Fruit fly (Drosophila melanogaster) whole organism, embryonic: ENCODE measurements around the gene CG32537.

Experiments
- CG11723 ChIP-seq: fragments of 200-800 bp; sonication (Bioruptor generic); optimal IDR thresholded peaks from 2 replicates; lab custom pipeline; 2017; ENCODE audit warnings: missing biosample characterization, mild to moderate bottlenecking, missing genetic modification characterization
- CG12155 ChIP-seq: fragments of 200-800 bp; sonication (Bioruptor generic); optimal IDR thresholded peaks from 3 replicates; lab custom pipeline; 2016; ENCODE audit warnings: missing biosample characterization, missing genetic modification characterization
- CG12236 ChIP-seq: fragments of 200-800 bp; sonication (Bioruptor generic); optimal IDR thresholded peaks from 2 replicates; lab custom pipeline; 2016; ENCODE audit warnings: missing biosample characterization, missing genetic modification characterization
- CG15514 ChIP-seq: fragments of 200-800 bp; sonication (Bioruptor generic); optimal IDR thresholded peaks from 3 replicates; lab custom pipeline; 2017; ENCODE audit warnings: missing biosample characterization, missing genetic modification characterization, mild to moderate bottlenecking, moderate library complexity, missing genetic modification reagents
- CG16779 ChIP-seq: fragments of 200-800 bp; sonication (Bioruptor generic); IDR thresholded peaks from 2 replicates; pipeline ENCODE4 v1.3.6; 2022; ENCODE audit warnings: missing biosample characterization, missing genetic modification characterization
- CG16815 ChIP-seq: fragments of 200-800 bp; sonication (Bioruptor generic); optimal IDR thresholded peaks from 3 replicates; lab custom pipeline; 2017; ENCODE audit warnings: missing biosample characterization, mild to moderate bottlenecking, missing genetic modification characterization
- CG17802 ChIP-seq: fragments of 200-800 bp; sonication (Bioruptor generic); optimal IDR thresholded peaks from 2 replicates; lab custom pipeline; 2018; ENCODE audit warnings: missing biosample characterization, mild to moderate bottlenecking, missing genetic modification characterization, moderate library complexity
- CG1792 ChIP-seq: fragments of 200-800 bp; sonication (Bioruptor generic); optimal IDR thresholded peaks from 2 replicates; lab custom pipeline; 2016; ENCODE audit warnings: missing biosample characterization, missing genetic modification characterization
- CG1832 ChIP-seq: fragments of 200-800 bp; sonication (Bioruptor generic); optimal IDR thresholded peaks from 2 replicates; lab custom pipeline; 2017; ENCODE audit warnings: missing biosample characterization, mild to moderate bottlenecking, missing genetic modification characterization, inconsistent platforms
- CG18619 ChIP-seq: fragments of 200-800 bp; sonication (Bioruptor generic); optimal IDR thresholded peaks from 3 replicates; lab custom pipeline; 2017; ENCODE audit warnings: missing biosample characterization, mild to moderate bottlenecking, missing genetic modification characterization
- CG2875 ChIP-seq: fragments of 200-800 bp; sonication (Bioruptor generic); optimal IDR thresholded peaks from 2 replicates; lab custom pipeline; 2017; ENCODE audit warnings: missing biosample characterization, mild to moderate bottlenecking, missing genetic modification characterization, missing genetic modification reagents
- CG2889 ChIP-seq: fragments of 200-800 bp; sonication (Bioruptor generic); IDR thresholded peaks from 3 replicates; pipeline ENCODE4 v1.3.6; 2022; ENCODE audit warnings: missing biosample characterization, missing genetic modification characterization
- CG30431 ChIP-seq: fragments of 200-800 bp; sonication (Bioruptor generic); optimal IDR thresholded peaks from 2 replicates; lab custom pipeline; 2017; ENCODE audit warnings: missing biosample characterization, missing genetic modification characterization
- CG31388 ChIP-seq: fragments of 200-800 bp; sonication (Bioruptor generic); optimal IDR thresholded peaks from 2 replicates; lab custom pipeline; 2016; ENCODE audit warnings: missing biosample characterization, missing genetic modification characterization
- CG4328 ChIP-seq: fragments of 200-800 bp; sonication (Bioruptor generic); optimal IDR thresholded peaks from 3 replicates; lab custom pipeline; 2017; ENCODE audit warnings: missing biosample characterization, missing genetic modification reagents, missing genetic modification characterization
- CG6175 ChIP-seq: fragments of 200-800 bp; sonication (Bioruptor generic); IDR thresholded peaks from 3 replicates; pipeline ENCODE4 v1.3.6; 2022; ENCODE audit warnings: missing biosample characterization, missing genetic modification characterization
- CG6683 ChIP-seq: fragments of 200-800 bp; sonication (Bioruptor generic); optimal IDR thresholded peaks from 2 replicates; lab custom pipeline; 2017; ENCODE audit warnings: missing biosample characterization, mild to moderate bottlenecking, missing genetic modification characterization, missing genetic modification reagents
- CG6854 ChIP-seq: fragments of 200-800 bp; sonication (Bioruptor generic); optimal IDR thresholded peaks from 3 replicates; lab custom pipeline; 2017; ENCODE audit warnings: missing biosample characterization, mild to moderate bottlenecking, missing genetic modification characterization
- CG7357 ChIP-seq: fragments of 200-800 bp; sonication (Bioruptor generic); IDR thresholded peaks from 3 replicates; pipeline ENCODE4 v1.3.6; 2022; ENCODE audit warnings: missing biosample characterization, missing genetic modification characterization
- CG7372 ChIP-seq: fragments of 200-800 bp; sonication (Bioruptor generic); IDR thresholded peaks from 2 replicates; pipeline ENCODE4 v1.3.6; 2022; ENCODE audit warnings: missing biosample characterization, missing genetic modification characterization
- CG7786 ChIP-seq: fragments of 200-800 bp; sonication (Bioruptor generic); optimal IDR thresholded peaks from 2 replicates; lab custom pipeline; 2016; ENCODE audit warnings: missing biosample characterization, missing genetic modification characterization
- CG8290 ChIP-seq, 3 experiments: fragments of 200-800 bp; sonication (Bioruptor generic); optimal IDR thresholded peaks; 2 replicates each; lab custom pipeline; 2016 to 2019; ENCODE audit warnings: missing biosample characterization in 3 of 3, missing genetic modification characterization in 3 of 3, mild to moderate bottlenecking in 2 of 3, moderate library complexity in 1 of 3
- CG8765 ChIP-seq: fragments of 200-800 bp; sonication (Bioruptor generic); IDR thresholded peaks from 2 replicates; pipeline ENCODE4 v1.3.6; 2022; ENCODE audit warnings: missing biosample characterization, missing genetic modification characterization
- CG9437 ChIP-seq: fragments of 200-800 bp; sonication (Bioruptor generic); optimal IDR thresholded peaks from 2 replicates; lab custom pipeline; 2018; ENCODE audit warnings: missing biosample characterization, mild to moderate bottlenecking, missing genetic modification characterization
- D19A ChIP-seq: fragments of 200-800 bp; optimal IDR thresholded peaks from 3 replicates; lab custom pipeline; 2019; ENCODE audit warnings: missing biosample characterization, mild to moderate bottlenecking, missing genetic modification characterization, moderate library complexity
- Dad ChIP-seq: fragments of 200-800 bp; sonication (Bioruptor generic); optimal IDR thresholded peaks from 3 replicates; lab custom pipeline; 2016; ENCODE audit warnings: missing biosample characterization, missing genetic modification characterization
- Eip74EF ChIP-seq, 2 experiments: fragments of 200-800 bp in 1 of 2; fragments of >200 bp in 1 of 2; sonication (Bioruptor generic) in 1 of 2; optimal IDR thresholded peaks; 2 replicates each; lab custom pipeline; 2017 to 2019; ENCODE audit warnings: missing biosample characterization in 2 of 2, missing genetic modification characterization in 2 of 2, mild to moderate bottlenecking in 1 of 2, moderate library complexity in 1 of 2
- Gsc ChIP-seq: fragments of 200-800 bp; sonication (Bioruptor generic); IDR thresholded peaks from 2 replicates; pipeline ENCODE4 v1.3.6; 2022; ENCODE audit warnings: missing biosample characterization, missing genetic modification characterization
- Hmx ChIP-seq: fragments of 200-800 bp; sonication (Bioruptor generic); optimal IDR thresholded peaks from 2 replicates; lab custom pipeline; 2016; ENCODE audit warnings: missing biosample characterization, missing genetic modification characterization
- Hr3 ChIP-seq: fragments of 200-800 bp; sonication (Bioruptor generic); optimal IDR thresholded peaks from 3 replicates; lab custom pipeline; 2016; ENCODE audit warnings: missing biosample characterization, missing genetic modification characterization
- Mad ChIP-seq: fragments of 200-800 bp; sonication (Bioruptor generic); optimal IDR thresholded peaks from 2 replicates; lab custom pipeline; 2016; ENCODE audit warnings: missing biosample characterization, missing genetic modification characterization
- Rfx ChIP-seq: fragments of 200-800 bp; sonication (Bioruptor generic); IDR thresholded peaks from 2 replicates; pipeline ENCODE4 v1.3.6; 2022; ENCODE audit warnings: missing biosample characterization, missing genetic modification characterization
- Six4 ChIP-seq: fragments of 200-800 bp; sonication (Bioruptor generic); optimal IDR thresholded peaks from 2 replicates; lab custom pipeline; 2016; ENCODE audit warnings: missing biosample characterization, missing genetic modification characterization
- Sox100B ChIP-seq: fragments of 200-800 bp; sonication (Bioruptor generic); optimal IDR thresholded peaks from 3 replicates; lab custom pipeline; 2018; ENCODE audit warnings: missing biosample characterization, mild to moderate bottlenecking, missing genetic modification characterization
- Sox102F ChIP-seq: fragments of 200-800 bp; sonication (Bioruptor generic); optimal IDR thresholded peaks from 2 replicates; lab custom pipeline; 2018; ENCODE audit warnings: missing biosample characterization, mild to moderate bottlenecking, missing genetic modification characterization, moderate library complexity
- Vsx1 ChIP-seq: fragments of 200-800 bp; sonication (Bioruptor generic); optimal IDR thresholded peaks from 2 replicates; lab custom pipeline; 2017; ENCODE audit warnings: missing biosample characterization, mild to moderate bottlenecking, missing genetic modification characterization, missing genetic modification reagents
- YL-1 ChIP-seq: fragments of 200-800 bp; sonication (Bioruptor generic); optimal IDR thresholded peaks from 3 replicates; lab custom pipeline; 2017; ENCODE audit warnings: missing biosample characterization, mild to moderate bottlenecking, missing genetic modification characterization
- ash1 ChIP-seq: fragments of 200-800 bp; sonication (Bioruptor generic); optimal IDR thresholded peaks from 2 replicates; lab custom pipeline; 2018; ENCODE audit warnings: missing biosample characterization, mild to moderate bottlenecking, missing genetic modification characterization
- az2 ChIP-seq: fragments of 200-800 bp; sonication (Bioruptor generic); optimal IDR thresholded peaks from 3 replicates; lab custom pipeline; 2016; ENCODE audit warnings: missing biosample characterization, missing genetic modification characterization
- br ChIP-seq: fragments of >200 bp; optimal IDR thresholded peaks from 2 replicates; lab custom pipeline; 2017
- cas ChIP-seq: fragments of 200-800 bp; sonication (Bioruptor generic); IDR thresholded peaks from 2 replicates; pipeline ENCODE4 v1.3.6; 2022; ENCODE audit warnings: missing biosample characterization, missing genetic modification characterization
- chif ChIP-seq, 2 experiments: fragments of 200-800 bp; sonication (Bioruptor generic); optimal IDR thresholded peaks; 3 replicates each; lab custom pipeline; 2016; ENCODE audit warnings: missing biosample characterization in 2 of 2, missing genetic modification characterization in 2 of 2
- gsb ChIP-seq: fragments of 200-800 bp; sonication (Bioruptor generic); IDR thresholded peaks from 2 replicates; pipeline ENCODE4 v1.3.6; 2022; ENCODE audit warnings: missing biosample characterization, missing genetic modification characterization
- gt ChIP-seq: fragments of 200-800 bp; sonication (Bioruptor generic); IDR thresholded peaks from 2 replicates; pipeline ENCODE4 v1.3.6; 2022; ENCODE audit warnings: missing biosample characterization, missing genetic modification characterization
- lilli ChIP-seq: fragments of 200-800 bp; sonication (Bioruptor generic); optimal IDR thresholded peaks from 3 replicates; lab custom pipeline; 2016; ENCODE audit warnings: missing biosample characterization, missing genetic modification characterization
- nmo ChIP-seq: fragments of 200-800 bp; sonication (Bioruptor generic); optimal IDR thresholded peaks from 2 replicates; lab custom pipeline; 2018; ENCODE audit warnings: missing biosample characterization, mild to moderate bottlenecking, missing genetic modification characterization, moderate library complexity
- org-1 ChIP-seq: fragments of 200-800 bp; sonication (Bioruptor generic); optimal IDR thresholded peaks from 2 replicates; lab custom pipeline; 2017; ENCODE audit warnings: missing biosample characterization, missing genetic modification characterization
- pan ChIP-seq, 4 experiments: fragments of >200 bp in 3 of 4; fragments of 200-800 bp in 1 of 4; sonication (Bioruptor generic) in 1 of 4; optimal IDR thresholded peaks in 3 of 4; IDR thresholded peaks in 1 of 4; 2 replicates each; pipeline versions ENCODE4 v1.3.6 to Lab custom; 2017 to 2022; ENCODE audit warnings: missing biosample characterization in 2 of 4, missing genetic modification characterization in 2 of 4, mixed read lengths in 1 of 4
- ro ChIP-seq: fragments of 200-800 bp; sonication (Bioruptor generic); IDR thresholded peaks from 2 replicates; pipeline ENCODE4 v1.3.6; 2022; ENCODE audit warnings: missing biosample characterization, missing genetic modification characterization
- sob ChIP-seq: fragments of 200-800 bp; sonication (Bioruptor generic); IDR thresholded peaks from 2 replicates; pipeline ENCODE4 v1.3.6; 2022; ENCODE audit warnings: missing biosample characterization, missing genetic modification characterization
- tup ChIP-seq: fragments of 200-800 bp; sonication (Bioruptor generic); optimal IDR thresholded peaks from 2 replicates; lab custom pipeline; 2016; ENCODE audit warnings: missing biosample characterization, mild to moderate bottlenecking, missing genetic modification characterization, moderate library complexity

Gene CG32537

dm6 chrX:19243379-19243834 is 32.9 kb downstream of the CG32537 start, which contains the start of gene CG7889 (continued):
- TF ChIP-seq Eip74EF (GFP tag; optimal IDR thresholded peaks at IDR 0.05; lab: Kevin White, UChicago): no peak
- no peak for TF ChIP-seq CG31388 (GFP tag; lab: Kevin White, UChicago)
- TF ChIP-seq Gsc (GFP tag; lab: Robert Waterston, UW): no peak
- TF ChIP-seq sob (GFP tag; lab: Robert Waterston, UW): peak; percentile 34; the same call in 1 of the 2 replicates
- no peak for TF ChIP-seq Hmx (GFP tag; lab: Kevin White, UChicago)
- peak; percentile 42; the same call in 1 of the 2 replicates for TF ChIP-seq Rfx (GFP tag; lab: Robert Waterston, UW)
- no peak for TF ChIP-seq CG6854
- TF ChIP-seq gt (GFP tag; lab: Robert Waterston, UW): no peak
- TF ChIP-seq Mad (GFP tag; lab: Kevin White, UChicago): no peak
- no peak for TF ChIP-seq ro (GFP tag; lab: Robert Waterston, UW)
- no peak for TF ChIP-seq br (lab: Kevin White, UChicago)
- TF ChIP-seq CG7357: no peak
- TF ChIP-seq Six4: no peak
- TF ChIP-seq gsb: no peak
- TF ChIP-seq D19A (tag; lab: Kevin White, UChicago): peak; percentile 98
- no peak for TF ChIP-seq CG2889
- peak; percentile 45 for TF ChIP-seq nmo (GFP tag; lab: Kevin White, UChicago)
- TF ChIP-seq CG7786 (GFP tag; lab: Kevin White, UChicago): no peak
- no peak for TF ChIP-seq CG12236
- peak; percentile 47 for TF ChIP-seq CG12155 (GFP tag; lab: Kevin White, UChicago)
- TF ChIP-seq CG17802: no peak
- TF ChIP-seq CG18619 (GFP tag; lab: Kevin White, UChicago): no peak
- TF ChIP-seq CG30431 (GFP tag; lab: Kevin White, UChicago): no peak
- TF ChIP-seq chif (GFP tag; optimal IDR thresholded peaks at IDR 0.05; lab: Kevin White, UChicago): no peak
- no peak for TF ChIP-seq org-1
- TF ChIP-seq cas (GFP tag; lab: Robert Waterston, UW): no peak
- no peak for TF ChIP-seq Dad (GFP tag; lab: Kevin White, UChicago)
- no peak for TF ChIP-seq CG6683 (GFP tag; lab: Kevin White, UChicago)
- no peak for TF ChIP-seq CG1792 (GFP tag; lab: Kevin White, UChicago)
- TF ChIP-seq CG16815: no peak
- no peak for TF ChIP-seq YL-1 (GFP tag; lab: Kevin White, UChicago)
- TF ChIP-seq CG11723 (GFP tag; lab: Kevin White, UChicago): no peak
- no peak for TF ChIP-seq Hr3 (GFP tag; lab: Kevin White, UChicago)
- no peak for TF ChIP-seq CG9437 (GFP tag; lab: Kevin White, UChicago)
- no peak for TF ChIP-seq CG4328 (GFP tag; lab: Kevin White, UChicago)
- no peak for TF ChIP-seq az2 (GFP tag; lab: Kevin White, UChicago)
- no peak for TF ChIP-seq CG16779 (GFP tag; lab: Robert Waterston, UW)
- no peak for TF ChIP-seq pan (optimal IDR thresholded peaks at IDR 0.05; lab: Kevin White, UChicago)
- no peak for TF ChIP-seq pan (GFP tag; optimal IDR thresholded peaks at IDR 0.05 in 1 of 2, IDR thresholded peaks at IDR 0.05 in 1 of 2)
- TF ChIP-seq CG8290 (GFP tag; optimal IDR thresholded peaks at IDR 0.05; lab: Kevin White, UChicago): peak; percentile 36
- peak in 1 of 2 experiments; percentile 76 for TF ChIP-seq CG8290 (tag; optimal IDR thresholded peaks at IDR 0.05; lab: Kevin White, UChicago)
- TF ChIP-seq CG2875 (GFP tag; lab: Kevin White, UChicago): no peak
- no peak for TF ChIP-seq tup (GFP tag; lab: Kevin White, UChicago)
- no peak for TF ChIP-seq Vsx1
- TF ChIP-seq Sox100B (GFP tag; lab: Kevin White, UChicago): peak; percentile 34
- TF ChIP-seq CG1832: no peak
- TF ChIP-seq CG15514 (GFP tag; lab: Kevin White, UChicago): peak; percentile 15
- TF ChIP-seq Sox102F (GFP tag; lab: Kevin White, UChicago): no peak
- TF ChIP-seq CG6175 (GFP tag; lab: Robert Waterston, UW): no peak
- no peak for TF ChIP-seq CG8765
- no peak for TF ChIP-seq CG7372 (GFP tag; lab: Robert Waterston, UW)
- TF ChIP-seq lilli (GFP tag; lab: Kevin White, UChicago): peak; percentile 53
- TF ChIP-seq ash1 (GFP tag; lab: Kevin White, UChicago): no peak
